Worm (Caenorhabditis elegans): ENCODE measurements around the gene K09C8.9.

Gene K09C8.9

ce11 chrX:10990159-10990854 is 22.7 kb upstream of the K09C8.9 start:
- TF ChIP-seq ceh-2 (tag; optimal IDR thresholded peaks at IDR 0.05) (peak; percentile 40), ceh-31 (tag; optimal IDR thresholded peaks at IDR 0.05) (peak; percentile 64), syd-9 (tag; optimal IDR thresholded peaks at IDR 0.05) (peak; percentile 14), ref-2 (tag; optimal IDR thresholded peaks at IDR 0.05) (peak; percentile 78), sox-2 (GFP tag; IDR thresholded peaks at IDR 0.05) (peak; percentile 67), T23F11.4 (GFP tag; optimal IDR thresholded peaks at IDR 0.05) (no peak), ceh-34 (tag; optimal IDR thresholded peaks at IDR 0.05) (no peak), nfya-1 (tag; optimal IDR thresholded peaks at IDR 0.05) (peak; percentile 23), tbx-2 (tag; optimal IDR thresholded peaks at IDR 0.05) (peak; percentile 69), sdc-2 (tag; optimal IDR thresholded peaks at IDR 0.05) (peak; percentile 52), ceh-9 (tag; optimal IDR thresholded peaks at IDR 0.05) (no peak), ceh-22 (tag; optimal IDR thresholded peaks at IDR 0.05) (no peak), dmd-4 (tag; optimal IDR thresholded peaks at IDR 0.05; ENCODE audit: borderline replicate concordance) (no peak), fkh-6 (tag; optimal IDR thresholded peaks at IDR 0.05) (peak; percentile 20)

ce11 chrX:10989286-10989685 is 21.7 kb upstream of the K09C8.9 start:
- TF ChIP-seq ceh-48 (tag; optimal IDR thresholded peaks at IDR 0.05) = no peak
- TF ChIP-seq pha-2 (tag; optimal IDR thresholded peaks at IDR 0.05) = no peak
- TF ChIP-seq K09A11.1 (tag; optimal IDR thresholded peaks at IDR 0.05; ENCODE audit: insufficient read depth) = no peak
- no peak for TF ChIP-seq tbx-7 (tag; optimal IDR thresholded peaks at IDR 0.05)
- TF ChIP-seq hlh-30 (tag; optimal IDR thresholded peaks at IDR 0.05; ENCODE audit: insufficient read depth) = no peak
- TF ChIP-seq ceh-24 (tag; optimal IDR thresholded peaks at IDR 0.05) = no peak
- no peak for TF ChIP-seq ceh-6 (GFP tag; optimal IDR thresholded peaks at IDR 0.05)
- no peak for TF ChIP-seq npax-4 (tag; optimal IDR thresholded peaks at IDR 0.05)
- no peak for TF ChIP-seq C08G9.2 (tag; optimal IDR thresholded peaks at IDR 0.05)
- no peak for TF ChIP-seq ama-1 (optimal IDR thresholded peaks at IDR 0.05)
- no peak for TF ChIP-seq elt-4 (tag; optimal IDR thresholded peaks at IDR 0.05)
- no peak for TF ChIP-seq dve-1 (tag; optimal IDR thresholded peaks at IDR 0.05)
- no peak for TF ChIP-seq unc-55 (GFP tag; optimal IDR thresholded peaks at IDR 0.05)
- no peak for TF ChIP-seq eyg-1 (tag; optimal IDR thresholded peaks at IDR 0.05)
- TF ChIP-seq Y22D7AL.16 (tag; optimal IDR thresholded peaks at IDR 0.05) = no peak

ce11 chrX:10982051-10982450 is 14.5 kb upstream of the K09C8.9 start, which contains the start of gene ver-4:
Gene ver-4, plus strand, starts transcription at chrX:10982351.
- no peak for TF ChIP-seq ceh-2 (tag; optimal IDR thresholded peaks at IDR 0.05)
- no peak for TF ChIP-seq npax-4 (tag; optimal IDR thresholded peaks at IDR 0.05)
- TF ChIP-seq hlh-13 (GFP tag; optimal IDR thresholded peaks at IDR 0.05) = no peak
- no peak for TF ChIP-seq zip-5 (tag; optimal IDR thresholded peaks at IDR 0.05)
- no peak for TF ChIP-seq F13H6.1 (tag; optimal IDR thresholded peaks at IDR 0.05)
- no peak for TF ChIP-seq K02D7.2 (tag; optimal IDR thresholded peaks at IDR 0.05)
- TF ChIP-seq unc-3 (GFP tag; conservative IDR thresholded peaks at IDR 0.05) = no peak
- no peak for TF ChIP-seq unc-3 (tag; optimal IDR thresholded peaks at IDR 0.05)
- no peak for TF ChIP-seq sox-2 (GFP tag; IDR thresholded peaks at IDR 0.05)
- no peak for TF ChIP-seq elt-4 (tag; optimal IDR thresholded peaks at IDR 0.05)
- no peak for TF ChIP-seq ets-4 (tag; optimal IDR thresholded peaks at IDR 0.05)
- TF ChIP-seq che-1 (tag; optimal IDR thresholded peaks at IDR 0.05) = no peak
- TF ChIP-seq syd-9 (tag; optimal IDR thresholded peaks at IDR 0.05) = no peak
- no peak for TF ChIP-seq T23F11.4 (GFP tag; optimal IDR thresholded peaks at IDR 0.05)
- no peak for TF ChIP-seq fkh-6 (tag; optimal IDR thresholded peaks at IDR 0.05)
- TF ChIP-seq dve-1 (tag; optimal IDR thresholded peaks at IDR 0.05) = no peak
- no peak for TF ChIP-seq pag-3 (tag; optimal IDR thresholded peaks at IDR 0.05; ENCODE audit: borderline replicate concordance)
- TF ChIP-seq nhr-11 (tag; optimal IDR thresholded peaks at IDR 0.05) = no peak
- no peak for TF ChIP-seq hlh-6 (tag; optimal IDR thresholded peaks at IDR 0.05)
- TF ChIP-seq ceh-9 (tag; optimal IDR thresholded peaks at IDR 0.05) = no peak
